Fruit fly (Drosophila melanogaster): ENCODE measurements around the gene CG33339.

The CG33339 gene

DNA sequence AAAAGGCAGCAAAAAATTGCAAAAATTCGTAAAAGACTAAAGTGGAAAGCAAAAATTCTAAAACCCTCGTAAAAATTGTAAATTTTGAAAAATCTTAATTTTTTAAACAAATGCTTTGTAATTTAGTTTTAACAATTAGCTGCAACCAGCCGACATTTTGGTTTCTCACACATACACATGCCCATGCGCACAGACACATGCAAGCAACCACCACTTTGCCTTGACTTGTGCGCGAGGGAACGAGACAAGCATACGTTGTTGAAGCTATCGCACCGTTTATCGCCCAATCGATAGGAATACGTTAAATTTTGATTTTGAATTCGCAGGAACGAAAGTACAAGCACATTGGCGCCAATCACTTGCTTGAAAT, 41.3 kb upstream of the CG33339 start (continued):
- TF ChIP-seq BtbVII (GFP tag; optimal IDR thresholded peaks at IDR 0.05) (no peak), Lhr (GFP tag; optimal IDR thresholded peaks at IDR 0.05) (no peak), CG6272 (GFP tag; IDR thresholded peaks at IDR 0.05) (no peak), CrebB (tag; optimal IDR thresholded peaks at IDR 0.05) (no peak)

DNA sequence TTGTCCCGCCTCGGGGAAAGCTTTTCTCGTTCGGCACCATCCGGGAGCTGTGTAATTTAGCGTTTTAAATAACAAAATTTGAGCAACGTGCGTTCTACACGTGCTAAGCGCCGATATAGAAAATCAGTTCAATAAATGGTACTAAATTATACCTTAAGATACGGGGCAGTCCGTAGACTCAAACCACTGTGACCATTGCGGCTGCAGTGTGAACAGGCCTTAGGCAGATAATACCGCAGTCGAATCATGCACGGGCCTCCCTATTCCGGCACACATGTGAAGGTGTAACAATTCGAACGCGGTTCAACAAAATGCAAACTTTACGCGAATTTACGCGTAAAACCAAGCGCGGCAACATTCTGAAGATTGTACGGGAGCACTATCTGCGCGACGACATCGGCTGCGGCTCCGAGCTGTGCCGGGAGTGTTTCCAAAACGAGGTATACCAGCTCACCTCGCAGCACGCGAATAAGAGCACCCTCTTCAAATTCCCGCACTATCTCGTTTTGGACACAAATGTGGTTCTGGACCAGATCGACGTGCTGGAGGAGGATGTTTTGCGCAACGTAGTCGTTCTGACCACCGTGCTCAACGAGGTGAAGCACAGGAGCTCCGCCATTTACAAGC, 28.4 kb upstream of the CG33339 start, which contains the start of the genes Rrp5 and Dis3:
Gene Rrp5 (minus strand): TSS at position 135 of the 627 bp plus-strand sequence.
Gene Dis3 (plus strand): TSS at position 252 of the 627 bp plus-strand sequence.
- TF ChIP-seq MESR4 (GFP tag; optimal IDR thresholded peaks at IDR 0.05): peak; percentile 86
- TF ChIP-seq Hmr (GFP tag; optimal IDR thresholded peaks at IDR 0.05): no peak
- TF ChIP-seq yki (optimal IDR thresholded peaks at IDR 0.05): no peak
- no peak for TF ChIP-seq Meics (GFP tag; optimal IDR thresholded peaks at IDR 0.05)
- peak; percentile 13 for TF ChIP-seq chn (GFP tag; optimal IDR thresholded peaks at IDR 0.05)
- TF ChIP-seq Ets65A (GFP tag): peak; percentile 66
- 0 out of 2 replicates have a peak, but pooled peaks have one; percentile 10 for TF ChIP-seq al (GFP tag; IDR thresholded peaks at IDR 0.05)
- peak; percentile 56 for TF ChIP-seq lmd (GFP tag; IDR thresholded peaks at IDR 0.05)
- peak; percentile 52 for TF ChIP-seq CG2116 (GFP tag; optimal IDR thresholded peaks at IDR 0.05)
- no peak for TF ChIP-seq lov (optimal IDR thresholded peaks at IDR 0.05)
- TF ChIP-seq lov (GFP tag; IDR thresholded peaks at IDR 0.05): 0 out of 3 replicates have a peak, but pooled peaks have one; percentile 4
- TF ChIP-seq CG7372 (GFP tag; IDR thresholded peaks at IDR 0.05): 0 out of 2 replicates have a peak, but pooled peaks have one; percentile 31
- TF ChIP-seq Trl (optimal IDR thresholded peaks at IDR 0.05): no peak
- TF ChIP-seq Trl (GFP tag; optimal IDR thresholded peaks at IDR 0.05): no peak
- TF ChIP-seq CG30403 (GFP tag; optimal IDR thresholded peaks at IDR 0.05): peak; percentile 24
- TF ChIP-seq slbo (GFP tag; IDR thresholded peaks at IDR 0.05): peak; percentile 80
- 0 out of 2 replicates have a peak, but pooled peaks have one; percentile 38 for TF ChIP-seq wdn (GFP tag; IDR thresholded peaks at IDR 0.05)
- peak; percentile 64; the same call in 1 of the 2 replicates for TF ChIP-seq CG13287 (GFP tag; IDR thresholded peaks at IDR 0.05; ENCODE audit: partially characterized antibody)
- TF ChIP-seq dati (GFP tag; IDR thresholded peaks at IDR 0.05): no peak
- TF ChIP-seq CHES-1-like (GFP tag; optimal IDR thresholded peaks at IDR 0.05): peak; percentile 60
- peak; percentile 59; the same call in 1 of the 3 replicates for TF ChIP-seq Dbx (GFP tag; IDR thresholded peaks at IDR 0.05)
- TF ChIP-seq ro (GFP tag; IDR thresholded peaks at IDR 0.05): no peak
- peak; percentile 6 for TF ChIP-seq pfk (GFP tag; optimal IDR thresholded peaks at IDR 0.05)
- TF ChIP-seq ranshi (GFP tag; IDR thresholded peaks at IDR 0.05): no peak
- peak; percentile 97 for TF ChIP-seq pzg (GFP tag; optimal IDR thresholded peaks at IDR 0.05)
- TF ChIP-seq crp (GFP tag; optimal IDR thresholded peaks at IDR 0.05): peak in 1 of 2 experiments; percentile 66
- TF ChIP-seq Usf (GFP tag; optimal IDR thresholded peaks at IDR 0.05): no peak
- peak; percentile 37 for TF ChIP-seq ftz-f1 (GFP tag; optimal IDR thresholded peaks at IDR 0.05)
- TF ChIP-seq CG12104 (GFP tag; optimal IDR thresholded peaks at IDR 0.05): no peak
- peak; percentile 40 for TF ChIP-seq Hsf (GFP tag; optimal IDR thresholded peaks at IDR 0.05)
- TF ChIP-seq E2f2 (GFP tag; IDR thresholded peaks at IDR 0.05): peak; percentile 67
- peak; percentile 95 for TF ChIP-seq Max (GFP tag; optimal IDR thresholded peaks at IDR 0.05)
- TF ChIP-seq eve (GFP tag; optimal IDR thresholded peaks at IDR 0.05): no peak
- peak; percentile 64; the same call in 2 of the 3 replicates for TF ChIP-seq knrl (GFP tag; IDR thresholded peaks at IDR 0.05; ENCODE audit: partially characterized antibody)
- TF ChIP-seq Camta (GFP tag; optimal IDR thresholded peaks at IDR 0.05): no peak
- peak; percentile 44; the same call in 2 of the 3 replicates for TF ChIP-seq zfh1 (GFP tag; IDR thresholded peaks at IDR 0.05)
- TF ChIP-seq unc-4 (GFP tag; IDR thresholded peaks at IDR 0.05; ENCODE audit: partially characterized antibody): peak; percentile 39; the same call in 1 of the 2 replicates
- TF ChIP-seq CG11247 (GFP tag; IDR thresholded peaks at IDR 0.05): peak; percentile 51
- peak; percentile 74 for TF ChIP-seq phol (tag; optimal IDR thresholded peaks at IDR 0.05)
- TF ChIP-seq Hr51 (GFP tag; optimal IDR thresholded peaks at IDR 0.05): peak in 1 of 2 experiments; percentile 22
- peak; percentile 17; the same call in 1 of the 2 replicates for TF ChIP-seq CG5953 (GFP tag; IDR thresholded peaks at IDR 0.05)
- peak; percentile 58 for TF ChIP-seq amos (GFP tag; IDR thresholded peaks at IDR 0.05; ENCODE audit: partially characterized antibody)
- TF ChIP-seq CG10979 (tag; optimal IDR thresholded peaks at IDR 0.05): peak; percentile 55
- TF ChIP-seq Dll (GFP tag; IDR thresholded peaks at IDR 0.05; ENCODE audit: partially characterized antibody): 0 out of 4 replicates have a peak, but pooled peaks have one; percentile 17

All from whole organism, embryonic.